Fruit fly (Drosophila melanogaster) whole organism, wandering third instar larva: ENCODE measurements around the gene CG14313.

Experiments used
- CG32264 ChIP-seq: fragments of 200-800 bp; sonication (Bioruptor generic); optimal IDR thresholded peaks from 2 replicates; lab custom pipeline; 2016; ENCODE audit warnings: missing biosample characterization, missing genetic modification characterization
- GATAd ChIP-seq: sonication (Bioruptor generic); optimal IDR thresholded peaks from 2 replicates; lab custom pipeline; 2016; ENCODE audit warnings: missing biosample characterization, missing genetic modification characterization
- OdsH ChIP-seq: fragments of 200-800 bp; sonication (Bioruptor generic); optimal IDR thresholded peaks from 2 replicates; lab custom pipeline; 2016; ENCODE audit warnings: missing biosample characterization, mild to moderate bottlenecking, missing genetic modification characterization
- dsf ChIP-seq: sonication (Bioruptor generic); optimal IDR thresholded peaks from 2 replicates; lab custom pipeline; 2016; ENCODE audit warnings: missing biosample characterization, missing genetic modification characterization, borderline replicate concordance
- ey ChIP-seq: fragments of 200-800 bp; sonication (Bioruptor generic); optimal IDR thresholded peaks from 2 replicates; lab custom pipeline; 2016; ENCODE audit warnings: missing biosample characterization, missing genetic modification characterization
- jim ChIP-seq: fragments of 175-275, 200-325 bp; sonication (Bioruptor generic); optimal IDR thresholded peaks from 2 replicates; lab custom pipeline; 2016; ENCODE audit warnings: missing biosample characterization, mild to moderate bottlenecking, missing genetic modification characterization
- rgr ChIP-seq: fragments of 200-800 bp; sonication (Bioruptor generic); optimal IDR thresholded peaks from 3 replicates; lab custom pipeline; 2016; ENCODE audit warnings: missing biosample characterization, mild to moderate bottlenecking, missing genetic modification characterization

- TF ChIP-seq OdsH (GFP tag; lab: Kevin White, UChicago) = no peak
- no peak for TF ChIP-seq GATAd (GFP tag; lab: Kevin White, UChicago)
- no peak for TF ChIP-seq rgr (GFP tag; lab: Kevin White, UChicago)
- no peak for TF ChIP-seq CG32264 (GFP tag; lab: Kevin White, UChicago)
- no peak for TF ChIP-seq ey (GFP tag; lab: Kevin White, UChicago)
- no peak for TF ChIP-seq jim (GFP tag; lab: Kevin White, UChicago)
- TF ChIP-seq dsf (GFP tag; lab: Kevin White, UChicago) = no peak
These were observed 8.5 kb downstream of the CG14313 start, which contains the start of gene cdm for dm6 chr3R:18183244-18183643.
